Fruit fly (Drosophila melanogaster): ENCODE results near the gene CG6712.

DNA sequence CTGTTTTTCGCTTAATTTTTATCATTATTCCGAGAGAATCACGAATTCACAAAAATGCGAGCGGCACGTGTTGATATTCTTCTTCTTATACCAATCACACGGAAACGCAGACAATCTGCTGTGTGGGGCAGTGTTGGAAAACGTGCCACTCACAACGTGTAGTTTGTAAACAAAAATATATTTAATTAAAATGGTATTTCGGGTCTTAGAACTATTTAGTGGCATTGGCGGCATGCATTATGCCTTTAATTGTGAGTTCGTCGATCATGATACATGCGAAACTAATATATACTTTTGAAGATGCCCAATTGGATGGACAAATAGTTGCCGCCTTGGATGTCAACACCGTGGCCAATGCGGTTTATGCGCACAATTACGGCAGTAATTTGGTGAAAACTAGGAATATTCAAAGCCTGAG, at the start of gene CG6712, which contains the start of gene Mt2:
- TF ChIP-seq psq (optimal IDR thresholded peaks at IDR 0.05) (no peak), CG8478 (optimal IDR thresholded peaks at IDR 0.05) (no peak), usp (GFP tag; optimal IDR thresholded peaks at IDR 0.05) (no peak), EcR (GFP tag; optimal IDR thresholded peaks at IDR 0.05) (no peak), Dll (optimal IDR thresholded peaks at IDR 0.05) (no peak), pan (optimal IDR thresholded peaks at IDR 0.05) (no peak)

Data from whole organism.